Worm (Caenorhabditis elegans) whole organism, young adult: ENCODE results near the gene srg-41.

Experiments
- B0019.2 ChIP-seq: fragments of 200-800 bp; sonication (Bioruptor generic); conservative IDR thresholded peaks from 2 replicates; pipeline ENCODE4 v1.3.6; 2022; ENCODE audit warnings: missing genetic modification reagents, missing genetic modification characterization, missing compliant biosample characterization
- B0336.3 ChIP-seq: fragments of 200-800 bp; sonication (Bioruptor generic); IDR thresholded peaks from 2 replicates; pipeline ENCODE4 v1.3.6; 2022; ENCODE audit warnings: missing genetic modification characterization, missing compliant biosample characterization
- C17E4.6 ChIP-seq: fragments of 200-800 bp; sonication (Bioruptor generic); IDR thresholded peaks from 2 replicates; pipeline ENCODE4 v1.3.6; 2022; ENCODE audit warnings: missing genetic modification reagents, missing genetic modification characterization, missing compliant biosample characterization
- F10E7.11 ChIP-seq: sonication (generic microtip); optimal IDR thresholded peaks from 2 replicates; lab custom pipeline; 2017; ENCODE audit warnings: mild to moderate bottlenecking, missing genetic modification characterization, moderate library complexity, missing compliant biosample characterization
- F23B12.7 ChIP-seq: sonication (generic microtip); optimal IDR thresholded peaks from 2 replicates; lab custom pipeline; 2017; ENCODE audit warnings: missing genetic modification characterization, mild to moderate bottlenecking, missing compliant biosample characterization, antibody characterized with exemption, moderate library complexity; ENCODE audit not compliant: insufficient read depth
- F49E8.2 ChIP-seq: sonication (generic microtip); optimal IDR thresholded peaks from 3 replicates; lab custom pipeline; 2017; ENCODE audit warnings: missing genetic modification characterization, mild to moderate bottlenecking, missing compliant biosample characterization, antibody characterized with exemption, moderate library complexity; ENCODE audit not compliant: insufficient read depth
- K11D2.4 ChIP-seq: fragments of 200-800 bp; sonication (Bioruptor generic); IDR thresholded peaks from 2 replicates; pipeline ENCODE4 v1.3.6; 2022; ENCODE audit warnings: missing genetic modification reagents, missing genetic modification characterization, missing compliant biosample characterization
- Y53G8AR.9 ChIP-seq: fragments of 200-800 bp; sonication (Bioruptor generic); conservative IDR thresholded peaks from 2 replicates; pipeline ENCODE4 v1.3.6; 2022; ENCODE audit warnings: missing genetic modification reagents, missing genetic modification characterization, missing compliant biosample characterization
- Y67H2A.10 ChIP-seq: fragments of 200-800 bp; sonication (Bioruptor generic); conservative IDR thresholded peaks from 2 replicates; pipeline ENCODE4 v1.3.6; 2022; ENCODE audit warnings: missing genetic modification reagents, missing genetic modification characterization, missing compliant biosample characterization
- Y79H2A.3 ChIP-seq: fragments of 200-800 bp; sonication (Bioruptor generic); conservative IDR thresholded peaks from 2 replicates; pipeline ENCODE4 v1.3.6; 2022; ENCODE audit warnings: missing genetic modification reagents, missing genetic modification characterization, missing compliant biosample characterization
- ZK185.1 ChIP-seq: sonication (generic microtip); optimal IDR thresholded peaks from 2 replicates; lab custom pipeline; 2016; ENCODE audit warnings: mild to moderate bottlenecking, missing genetic modification characterization, missing compliant biosample characterization; ENCODE audit not compliant: poor library complexity, severe bottlenecking
- ama-1 ChIP-seq, 3 experiments: fragments of 150-350 bp in 1 of 3; sonication (generic microtip) in 2 of 3; optimal IDR thresholded peaks; 2 replicates each; lab custom pipeline; 2014 to 2018; ENCODE audit warnings: missing biosample characterization in 2 of 3, missing genetic modification characterization in 2 of 3, missing genetic modification reagents in 2 of 3
- athp-1 ChIP-seq: sonication (generic microtip); optimal IDR thresholded peaks from 2 replicates; lab custom pipeline; 2017; ENCODE audit warnings: mild to moderate bottlenecking, missing genetic modification characterization, missing compliant biosample characterization
- ceh-100 ChIP-seq: fragments of 200-800 bp; sonication (Bioruptor generic); IDR thresholded peaks from 2 replicates; pipeline ENCODE4 v1.3.6; 2022; ENCODE audit warnings: missing genetic modification reagents, missing genetic modification characterization, missing compliant biosample characterization
- ceh-58 ChIP-seq: fragments of 200-800 bp; sonication (Bioruptor generic); IDR thresholded peaks from 2 replicates; pipeline ENCODE4 v1.3.6; 2022; ENCODE audit warnings: missing genetic modification characterization, missing compliant biosample characterization
- chd-7 ChIP-seq: sonication (generic microtip); optimal IDR thresholded peaks from 2 replicates; lab custom pipeline; 2016; ENCODE audit warnings: mild to moderate bottlenecking, missing genetic modification characterization, moderate library complexity, missing compliant biosample characterization
- dox-1 ChIP-seq: fragments of 200-800 bp; sonication (Bioruptor generic); IDR thresholded peaks from 2 replicates; pipeline ENCODE4 v1.3.6; 2022; ENCODE audit warnings: missing genetic modification reagents, missing genetic modification characterization, missing compliant biosample characterization
- dpl-1 ChIP-seq: fragments of 150-350 bp; optimal IDR thresholded peaks from 2 replicates; lab custom pipeline; 2014; ENCODE audit warnings: missing biosample characterization, missing genetic modification reagents, missing genetic modification characterization
- egl-18 ChIP-seq: fragments of 200-800 bp; sonication (Bioruptor generic); IDR thresholded peaks from 2 replicates; pipeline ENCODE4 v1.3.6; 2022; ENCODE audit warnings: missing genetic modification reagents, missing genetic modification characterization, missing compliant biosample characterization
- egl-44 ChIP-seq: fragments of 200-800 bp; sonication (Bioruptor generic); IDR thresholded peaks from 2 replicates; pipeline ENCODE4 v1.3.6; 2022; ENCODE audit warnings: missing genetic modification reagents, missing genetic modification characterization, missing compliant biosample characterization
- ekl-4 ChIP-seq: fragments of 200-800 bp; sonication (Bioruptor generic); IDR thresholded peaks from 2 replicates; pipeline ENCODE4 v1.3.6; 2022; ENCODE audit warnings: missing genetic modification reagents, missing genetic modification characterization, missing compliant biosample characterization
- him-1 ChIP-seq: sonication (generic microtip); optimal IDR thresholded peaks from 2 replicates; lab custom pipeline; 2016; ENCODE audit warnings: missing genotype, missing genetic modification reagents, missing genetic modification characterization, missing compliant biosample characterization
- hmg-1.2 ChIP-seq: fragments of 200-800 bp; sonication (Bioruptor generic); IDR thresholded peaks from 2 replicates; pipeline ENCODE4 v1.3.6; 2022; ENCODE audit warnings: missing genetic modification reagents, missing genetic modification characterization, missing compliant biosample characterization
- hmg-20 ChIP-seq: fragments of 200-800 bp; sonication (Bioruptor generic); IDR thresholded peaks from 2 replicates; pipeline ENCODE4 v1.3.6; 2022; ENCODE audit warnings: missing genetic modification reagents, missing genetic modification characterization, missing compliant biosample characterization
- let-526 ChIP-seq: fragments of 200-800 bp; sonication (Bioruptor generic); IDR thresholded peaks from 2 replicates; pipeline ENCODE4 v1.3.6; 2022; ENCODE audit warnings: missing genetic modification reagents, missing genetic modification characterization, missing compliant biosample characterization
- let-607 ChIP-seq, 2 experiments: fragments of 200-800 bp in 1 of 2; sonication (Bioruptor generic) in 1 of 2; sonication (generic microtip) in 1 of 2; optimal IDR thresholded peaks; 2 replicates each; lab custom pipeline; 2016 to 2018; ENCODE audit warnings: mild to moderate bottlenecking in 2 of 2, missing compliant biosample characterization in 2 of 2, missing genetic modification characterization in 2 of 2, moderate library complexity in 2 of 2, missing genotype in 1 of 2
- lin-54 ChIP-seq: fragments of 200-800 bp; sonication (Bioruptor generic); optimal IDR thresholded peaks from 2 replicates; lab custom pipeline; 2018; ENCODE audit warnings: mild to moderate bottlenecking, missing genetic modification characterization, missing compliant biosample characterization
- lir-1 ChIP-seq: fragments of 200-800 bp; sonication (Bioruptor generic); conservative IDR thresholded peaks from 2 replicates; pipeline ENCODE4 v1.3.6; 2022; ENCODE audit warnings: missing genetic modification reagents, missing genetic modification characterization, missing compliant biosample characterization
- lsy-27 ChIP-seq: sonication (generic microtip); optimal IDR thresholded peaks from 2 replicates; lab custom pipeline; 2017; ENCODE audit warnings: missing genetic modification characterization, mild to moderate bottlenecking, missing compliant biosample characterization, antibody characterized with exemption, missing genotype, borderline replicate concordance; ENCODE audit not compliant: insufficient read depth
- madf-10 ChIP-seq: sonication (generic microtip); optimal IDR thresholded peaks from 2 replicates; lab custom pipeline; 2016; ENCODE audit warnings: mild to moderate bottlenecking, missing genetic modification characterization, missing compliant biosample characterization
- madf-6 ChIP-seq: fragments of 200-800 bp; sonication (Bioruptor generic); IDR thresholded peaks from 2 replicates; pipeline ENCODE4 v1.3.6; 2022; ENCODE audit warnings: missing genetic modification reagents, missing genetic modification characterization, missing compliant biosample characterization
- mcd-1 ChIP-seq: fragments of 200-800 bp; sonication (Bioruptor generic); IDR thresholded peaks from 2 replicates; pipeline ENCODE4 v1.3.6; 2022; ENCODE audit warnings: missing genetic modification reagents, missing genetic modification characterization, missing compliant biosample characterization
- mel-28 ChIP-seq: sonication (generic microtip); optimal IDR thresholded peaks from 2 replicates; lab custom pipeline; 2016; ENCODE audit warnings: borderline replicate concordance, mild to moderate bottlenecking, missing genetic modification characterization, missing compliant biosample characterization
- mes-4 ChIP-seq: sonication (generic microtip); optimal IDR thresholded peaks from 2 replicates; lab custom pipeline; 2016; ENCODE audit warnings: missing genotype, missing genetic modification characterization, missing compliant biosample characterization
- nhr-27 ChIP-seq: fragments of 200-800 bp; sonication (Bioruptor generic); optimal IDR thresholded peaks from 2 replicates; lab custom pipeline; 2018; ENCODE audit warnings: mild to moderate bottlenecking, missing genetic modification characterization, moderate library complexity, missing compliant biosample characterization
- nhr-80 ChIP-seq: sonication (generic microtip); optimal IDR thresholded peaks from 2 replicates; lab custom pipeline; 2016; ENCODE audit warnings: missing genetic modification characterization, missing compliant biosample characterization
- pbrm-1 ChIP-seq: fragments of 200-800 bp; sonication (Bioruptor generic); IDR thresholded peaks from 2 replicates; pipeline ENCODE4 v1.3.6; 2022; ENCODE audit warnings: missing genetic modification reagents, missing genetic modification characterization, missing compliant biosample characterization
- sea-2 ChIP-seq: fragments of 200-800 bp; sonication (Bioruptor generic); IDR thresholded peaks from 2 replicates; pipeline ENCODE4 v1.3.6; 2022; ENCODE audit warnings: missing genetic modification characterization, missing compliant biosample characterization
- snpc-1.3 ChIP-seq: sonication (generic microtip); optimal IDR thresholded peaks from 2 replicates; lab custom pipeline; 2017; ENCODE audit warnings: missing genetic modification characterization, mild to moderate bottlenecking, missing compliant biosample characterization, antibody characterized with exemption, moderate library complexity, missing genotype, missing genetic modification reagents; ENCODE audit not compliant: insufficient read depth
- snpc-3.4 ChIP-seq: sonication (generic microtip); optimal IDR thresholded peaks from 2 replicates; lab custom pipeline; 2017; ENCODE audit warnings: missing genetic modification characterization, mild to moderate bottlenecking, missing compliant biosample characterization, antibody characterized with exemption, moderate library complexity, missing genotype, missing genetic modification reagents
- sptf-2 ChIP-seq: fragments of 200-800 bp; sonication (Bioruptor generic); optimal IDR thresholded peaks from 2 replicates; lab custom pipeline; 2018; ENCODE audit warnings: mild to moderate bottlenecking, missing genetic modification characterization, missing compliant biosample characterization
- tbp1 ChIP-seq: fragments of 200-800 bp; sonication (Bioruptor generic); optimal IDR thresholded peaks from 2 replicates; lab custom pipeline; 2018; ENCODE audit warnings: mild to moderate bottlenecking, missing genetic modification characterization, missing compliant biosample characterization
- zfh-2 ChIP-seq: fragments of 200-800 bp; sonication (Bioruptor generic); conservative IDR thresholded peaks from 2 replicates; pipeline ENCODE4 v1.3.6; 2022; ENCODE audit warnings: missing genetic modification reagents, missing genetic modification characterization, missing compliant biosample characterization
- ztf-18 ChIP-seq: sonication (generic microtip); optimal IDR thresholded peaks from 2 replicates; lab custom pipeline; 2016; ENCODE audit warnings: missing genotype, mild to moderate bottlenecking, missing genetic modification characterization, missing compliant biosample characterization
- ztf-6 ChIP-seq: fragments of 200-800 bp; sonication (Bioruptor generic); IDR thresholded peaks from 2 replicates; pipeline ENCODE4 v1.3.6; 2022; ENCODE audit warnings: missing genetic modification reagents, missing genetic modification characterization, missing compliant biosample characterization

Gene srg-41

ce11 chrV:11113041-11113574, 48.6 kb downstream of the srg-41 start, which contains the start of gene erfa-3 (continued):
- TF ChIP-seq athp-1 (tag; lab: Kevin White, UChicago) (peak; percentile 2), ztf-6 (GFP tag; lab: Robert Waterston, UW) (no peak), lir-1 (0 out of 2 replicates have a peak, but pooled peaks have one; percentile 23), Y53G8AR.9 (GFP tag; lab: Robert Waterston, UW) (0 out of 2 replicates have a peak, but pooled peaks have one; percentile 27), him-1 (tag; lab: Kevin White, UChicago) (peak; percentile 17), zfh-2 (GFP tag; lab: Robert Waterston, UW) (no peak), snpc-1.3 (peak; percentile 25), ceh-58 (no peak), lsy-27 (tag; lab: Kevin White, UChicago) (no peak), F10E7.11 (tag; lab: Kevin White, UChicago) (no peak), ZK185.1 (peak; percentile 54), madf-6 (GFP tag; lab: Robert Waterston, UW) (peak; percentile 76), K11D2.4 (GFP tag; lab: Robert Waterston, UW) (0 out of 2 replicates have a peak, but pooled peaks have one; percentile 41), mcd-1 (peak; percentile 68), snpc-3.4 (peak; percentile 85), sea-2 (GFP tag; lab: Robert Waterston, UW) (no peak), madf-10 (tag; lab: Kevin White, UChicago) (peak; percentile 7), egl-18 (GFP tag; lab: Robert Waterston, UW) (0 out of 2 replicates have a peak, but pooled peaks have one; percentile 63), hmg-1.2 (GFP tag; lab: Robert Waterston, UW) (peak; percentile 43; the same call in 1 of the 2 replicates), mes-4 (tag; lab: Kevin White, UChicago) (no peak), dpl-1 (GFP tag; lab: Kevin White, UChicago) (peak; percentile 27), Y79H2A.3 (0 out of 2 replicates have a peak, but pooled peaks have one; percentile 25), chd-7 (tag; lab: Kevin White, UChicago) (no peak), sptf-2 (GFP tag; lab: Kevin White, UChicago) (peak; percentile 70), pbrm-1 (GFP tag; lab: Robert Waterston, UW) (no peak), B0019.2 (0 out of 2 replicates have a peak, but pooled peaks have one; percentile 21), dox-1 (peak; percentile 58), hmg-20 (GFP tag; lab: Robert Waterston, UW) (peak; percentile 61; the same call in 1 of the 2 replicates), F49E8.2 (tag; lab: Kevin White, UChicago) (peak; percentile 39), let-526 (GFP tag; lab: Robert Waterston, UW) (0 out of 2 replicates have a peak, but pooled peaks have one; percentile 52), nhr-27 (tag; lab: Kevin White, UChicago) (no peak), mel-28 (tag; lab: Kevin White, UChicago) (no peak), Y67H2A.10 (GFP tag; lab: Robert Waterston, UW) (peak; percentile 49; the same call in 1 of the 2 replicates), ceh-100 (GFP tag; lab: Robert Waterston, UW) (peak; percentile 73), B0336.3 (GFP tag; lab: Robert Waterston, UW) (peak; percentile 33; the same call in 1 of the 2 replicates), lin-54 (GFP tag; lab: Kevin White, UChicago) (peak; percentile 58), let-607 (tag; optimal IDR thresholded peaks at IDR 0.05; lab: Kevin White, UChicago) (peak in 1 of 2 experiments; percentile 2), C17E4.6 (GFP tag; lab: Robert Waterston, UW) (no peak), ama-1 (optimal IDR thresholded peaks at IDR 0.05; lab: Kevin White, UChicago) (no peak), ama-1 (GFP tag; optimal IDR thresholded peaks at IDR 0.05; lab: Kevin White, UChicago) (peak in 1 of 2 experiments; percentile 30), ekl-4 (GFP tag; lab: Robert Waterston, UW) (peak; percentile 62; the same call in 1 of the 2 replicates), egl-44 (GFP tag; lab: Robert Waterston, UW) (peak; percentile 45; the same call in 1 of the 2 replicates), ztf-18 (tag; lab: Kevin White, UChicago) (peak; percentile 43), tbp1 (GFP tag; lab: Kevin White, UChicago) (peak; percentile 33), nhr-80 (tag; lab: Kevin White, UChicago) (peak; percentile 63), F23B12.7 (tag; lab: Kevin White, UChicago) (peak; percentile 59)
